Worm (Caenorhabditis elegans) whole organism, L2 larva: ENCODE results near the gene abi-1.

Source experiments
- ama-1 ChIP-seq: fragments of 150-350 bp; optimal IDR thresholded peaks from 2 replicates; lab custom pipeline; 2018; ENCODE audit warnings: inconsistent platforms
- ceh-82 ChIP-seq: fragments of 150-350 bp; optimal IDR thresholded peaks from 2 replicates; lab custom pipeline; 2014; ENCODE audit warnings: missing biosample characterization, missing genetic modification characterization
- egl-27 ChIP-seq: sonication (generic microtip); optimal IDR thresholded peaks from 3 replicates; lab custom pipeline; 2017; ENCODE audit warnings: missing biosample characterization, missing genetic modification reagents, missing genetic modification characterization
- gmeb-1 ChIP-seq: fragments of 150-350 bp; optimal IDR thresholded peaks from 2 replicates; lab custom pipeline; 2014; ENCODE audit warnings: missing biosample characterization, missing genetic modification characterization
- nhr-23 ChIP-seq: fragments of 150-350 bp; optimal IDR thresholded peaks from 2 replicates; lab custom pipeline; 2014; ENCODE audit warnings: missing biosample characterization, missing genetic modification reagents, missing genetic modification characterization

ce11 chrIII:5708024-5708423 lies 15.5 kb upstream of the abi-1 start:
- no peak for TF ChIP-seq egl-27 (tag; lab: Kevin White, UChicago)
- TF ChIP-seq ama-1 (lab: Kevin White, UChicago) = no peak
- no peak for TF ChIP-seq ceh-82 (tag; lab: Kevin White, UChicago)
- TF ChIP-seq nhr-23 = no peak
- no peak for TF ChIP-seq gmeb-1 (tag; lab: Kevin White, UChicago)
